Worm (Caenorhabditis elegans) whole organism, mixed stage, embryonic: Measurements from ENCODE around the gene C05C12.1.
"Not testable (repeated sequence)": the region's sequence is repeated elsewhere in the genome, so short reads cannot be mapped to it uniquely, and the experiment has no call there.

Experiments
- M03D4.4 ChIP-seq: sonication (generic microtip); optimal IDR thresholded peaks from 2 replicates; lab custom pipeline; 2017; ENCODE audit warnings: mild to moderate bottlenecking, missing genetic modification characterization, missing compliant biosample characterization
- bed-3 ChIP-seq: fragments of 200-800 bp; sonication (Bioruptor generic); optimal IDR thresholded peaks from 3 replicates; lab custom pipeline; 2018; ENCODE audit warnings: mild to moderate bottlenecking, missing genetic modification characterization, moderate library complexity, missing compliant biosample characterization
- blmp-1 ChIP-seq: fragments of 150-350 bp; optimal IDR thresholded peaks from 2 replicates; lab custom pipeline; 2014; ENCODE audit warnings: missing biosample characterization, missing genetic modification characterization
- ceh-43 ChIP-seq: fragments of 200-800 bp; sonication (Bioruptor generic); optimal IDR thresholded peaks from 2 replicates; lab custom pipeline; 2018; ENCODE audit warnings: mild to moderate bottlenecking, missing genetic modification characterization, moderate library complexity, missing compliant biosample characterization
- ceh-83 ChIP-seq: fragments of 200-800 bp; sonication (Bioruptor generic); optimal IDR thresholded peaks from 2 replicates; lab custom pipeline; 2018; ENCODE audit warnings: mild to moderate bottlenecking, missing genetic modification characterization, missing compliant biosample characterization
- ces-1 ChIP-seq: fragments of 150-350 bp; optimal IDR thresholded peaks from 2 replicates; lab custom pipeline; 2014; ENCODE audit warnings: missing biosample characterization, missing genetic modification reagents, missing genetic modification characterization
- drap-1 ChIP-seq: fragments of 200-800 bp; sonication (Bioruptor generic); optimal IDR thresholded peaks from 3 replicates; lab custom pipeline; 2018; ENCODE audit warnings: mild to moderate bottlenecking, missing genetic modification characterization, missing compliant biosample characterization
- elt-1 ChIP-seq: sonication (generic microtip); optimal IDR thresholded peaks from 2 replicates; lab custom pipeline; 2017; ENCODE audit warnings: missing genetic modification characterization, mild to moderate bottlenecking, missing compliant biosample characterization, antibody characterized with exemption, moderate library complexity, borderline replicate concordance; ENCODE audit not compliant: insufficient read depth
- flh-1 ChIP-seq: fragments of 200-800 bp; sonication (Bioruptor generic); optimal IDR thresholded peaks from 2 replicates; lab custom pipeline; 2018; ENCODE audit warnings: mild to moderate bottlenecking, missing genetic modification characterization, moderate library complexity, missing compliant biosample characterization
- ham-2 ChIP-seq: fragments of 200-800 bp; sonication (Bioruptor generic); optimal IDR thresholded peaks from 2 replicates; lab custom pipeline; 2018; ENCODE audit warnings: mild to moderate bottlenecking, missing genetic modification characterization, missing compliant biosample characterization
- hlh-1 ChIP-seq: fragments of 150-350 bp; optimal IDR thresholded peaks from 2 replicates; lab custom pipeline; 2014; ENCODE audit warnings: missing biosample characterization, missing genetic modification reagents, missing genetic modification characterization
- lin-32 ChIP-seq: fragments of 200-800 bp; sonication (Bioruptor generic); optimal IDR thresholded peaks from 2 replicates; lab custom pipeline; 2018; ENCODE audit warnings: mild to moderate bottlenecking, missing genetic modification characterization, missing compliant biosample characterization
- lsy-2 ChIP-seq: fragments of 150-350 bp; optimal IDR thresholded peaks from 2 replicates; lab custom pipeline; 2014; ENCODE audit warnings: missing biosample characterization, missing genetic modification characterization
- mab-5 ChIP-seq: fragments of 150-350 bp; optimal IDR thresholded peaks from 2 replicates; lab custom pipeline; 2014; ENCODE audit warnings: missing biosample characterization, missing genetic modification characterization
- mep-1 ChIP-seq: fragments of 150-350 bp; optimal IDR thresholded peaks from 2 replicates; lab custom pipeline; 2017; ENCODE audit warnings: missing biosample characterization, missing genetic modification reagents, missing genetic modification characterization, inconsistent platforms
- mls-2 ChIP-seq: sonication (generic microtip); optimal IDR thresholded peaks from 2 replicates; lab custom pipeline; 2016; ENCODE audit warnings: mild to moderate bottlenecking, missing genetic modification characterization, moderate library complexity, missing compliant biosample characterization
- nhr-12 ChIP-seq: fragments of 150-350 bp; optimal IDR thresholded peaks from 2 replicates; lab custom pipeline; 2014; ENCODE audit warnings: missing biosample characterization, missing genetic modification characterization
- nhr-2 ChIP-seq: fragments of 150-350 bp; optimal IDR thresholded peaks from 2 replicates; lab custom pipeline; 2014; ENCODE audit warnings: missing biosample characterization, missing genetic modification characterization
- nhr-237 ChIP-seq: fragments of 150-350 bp; optimal IDR thresholded peaks from 2 replicates; lab custom pipeline; 2014; ENCODE audit warnings: missing biosample characterization, missing genetic modification characterization
- nhr-28 ChIP-seq: fragments of 150-350 bp; optimal IDR thresholded peaks from 2 replicates; lab custom pipeline; 2014; ENCODE audit warnings: missing biosample characterization, missing genetic modification characterization
- nhr-76 ChIP-seq: sonication (generic microtip); optimal IDR thresholded peaks from 2 replicates; lab custom pipeline; 2017; ENCODE audit warnings: missing biosample characterization, missing genetic modification characterization
- pha-4 ChIP-seq: fragments of 150-350 bp; optimal IDR thresholded peaks from 2 replicates; lab custom pipeline; 2018; ENCODE audit warnings: missing biosample characterization, missing genetic modification reagents, missing genetic modification characterization
- sem-2 ChIP-seq: fragments of 200-800 bp; sonication (Bioruptor generic); optimal IDR thresholded peaks from 2 replicates; lab custom pipeline; 2018; ENCODE audit warnings: mild to moderate bottlenecking, missing genetic modification characterization, missing compliant biosample characterization
- snpc-4 ChIP-seq: fragments of 150-350 bp; optimal IDR thresholded peaks from 2 replicates; lab custom pipeline; 2014; ENCODE audit warnings: missing biosample characterization, missing genetic modification characterization
- sptf-1 ChIP-seq: sonication (generic microtip); optimal IDR thresholded peaks from 2 replicates; lab custom pipeline; 2017; ENCODE audit warnings: mild to moderate bottlenecking, missing genetic modification characterization, moderate library complexity, missing compliant biosample characterization
- unc-120 ChIP-seq: sonication (generic microtip); optimal IDR thresholded peaks from 2 replicates; lab custom pipeline; 2017; ENCODE audit warnings: missing genetic modification characterization, missing compliant biosample characterization; ENCODE audit not compliant: poor library complexity, severe bottlenecking
- unc-39 ChIP-seq: fragments of 150-350 bp; optimal IDR thresholded peaks from 2 replicates; lab custom pipeline; 2014; ENCODE audit warnings: missing biosample characterization, missing genetic modification characterization
- unc-62 ChIP-seq: fragments of 150-350 bp; optimal IDR thresholded peaks from 2 replicates; lab custom pipeline; 2014; ENCODE audit warnings: missing biosample characterization, missing genetic modification reagents, missing genetic modification characterization
- zip-8 ChIP-seq: fragments of 150-350 bp; optimal IDR thresholded peaks from 2 replicates; lab custom pipeline; 2014; ENCODE audit warnings: missing biosample characterization, missing genetic modification characterization
- ztf-11 ChIP-seq: fragments of 150-350 bp; optimal IDR thresholded peaks from 2 replicates; lab custom pipeline; 2014; ENCODE audit warnings: missing biosample characterization, missing genetic modification characterization

C05C12.1 gene

ce11 chrIV:11257476-11257875, 3.7 kb downstream of the C05C12.1 start:
- no peak for TF ChIP-seq blmp-1 (tag; lab: Kevin White, UChicago)
- no peak for TF ChIP-seq lsy-2 (tag; lab: Kevin White, UChicago)
- TF ChIP-seq bed-3 (GFP tag; lab: Kevin White, UChicago), result no peak
- TF ChIP-seq drap-1 (GFP tag; lab: Kevin White, UChicago), result no peak
- TF ChIP-seq snpc-4 (tag; lab: Kevin White, UChicago), result no peak
- TF ChIP-seq nhr-12, result no peak

- TF ChIP-seq nhr-2 (no peak), nhr-76 (tag; lab: Kevin White, UChicago) (no peak), ces-1 (GFP tag; lab: Kevin White, UChicago) (no peak), unc-39 (tag; lab: Kevin White, UChicago) (no peak), unc-62 (GFP tag; lab: Kevin White, UChicago) (no peak), zip-8 (tag; lab: Kevin White, UChicago) (no peak), mls-2 (tag; lab: Kevin White, UChicago) (no peak)
- TF ChIP-seq, all 35 proteins: peak for 0
Measured at ce11 chrIV:11259485-11259972, 5.7 kb downstream of the C05C12.1 start, which contains the start of gene gtl-1. Gene gtl-1, minus strand, starts transcription at chrIV:11259535.

DNA sequence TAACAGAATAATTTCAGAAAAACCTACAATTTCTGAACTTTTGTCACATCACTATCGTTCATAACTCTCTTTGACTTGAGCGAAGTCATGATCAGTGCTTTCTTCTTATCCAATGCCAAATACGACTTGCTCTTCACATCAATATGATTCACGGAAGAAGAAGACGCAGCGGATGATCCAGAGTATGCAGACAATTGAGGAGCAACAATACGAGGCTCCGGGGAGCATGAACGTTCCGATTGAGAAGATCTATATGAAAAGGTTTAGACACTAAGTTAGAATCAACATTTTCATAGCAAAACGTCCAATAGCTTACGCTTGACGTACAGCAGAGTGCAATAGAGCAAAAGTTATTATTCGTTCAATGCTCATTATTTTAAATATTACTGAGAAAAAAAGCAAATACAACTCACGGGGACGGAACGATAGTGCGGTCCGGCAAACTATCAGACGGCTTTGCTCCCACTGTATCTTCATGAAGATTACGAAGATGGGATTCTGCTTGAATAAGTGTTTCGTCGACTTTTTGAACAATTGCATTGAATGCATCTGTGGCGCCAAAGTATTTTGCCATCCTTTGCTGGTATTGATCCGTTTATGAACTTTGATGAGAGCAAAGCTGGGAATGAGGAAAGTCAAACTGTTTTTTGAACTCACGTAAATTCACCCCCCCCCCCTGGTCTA, 6.9 kb downstream of the C05C12.1 start, which contains the start of gene C05C12.5:
TSS of gene C05C12.5 (minus strand) at position 642 of the 684 bp plus-strand sequence.
- TF ChIP-seq lsy-2 (tag; lab: Kevin White, UChicago), result no peak
- TF ChIP-seq sptf-1 (tag; lab: Kevin White, UChicago), result no peak
- TF ChIP-seq ces-1 (GFP tag; lab: Kevin White, UChicago), result no peak
- no peak for TF ChIP-seq ztf-11 (tag; lab: Kevin White, UChicago)
- TF ChIP-seq nhr-12, result no peak
- no peak for TF ChIP-seq nhr-237 (tag; lab: Kevin White, UChicago)
- no peak for TF ChIP-seq nhr-76 (tag; lab: Kevin White, UChicago)
- no peak for TF ChIP-seq mab-5 (tag; lab: Kevin White, UChicago)
- no peak for TF ChIP-seq flh-1 (GFP tag; lab: Kevin White, UChicago)

- no peak for TF ChIP-seq flh-1 (GFP tag; lab: Kevin White, UChicago)
- TF ChIP-seq, all 35 proteins: peak for 0
Measured at ce11 chrIV:11261535-11261934, 7.7 kb downstream of the C05C12.1 start, which contains the start of gene F54D1.1. Gene F54D1.1, plus strand, starts transcription at chrIV:11261835.

ce11 chrIV:11263101-11263500, 9.3 kb downstream of the C05C12.1 start, which contains the start of gene col-126:
Gene col-126, plus strand, starts transcription at chrIV:11263401.
- not testable (repeated sequence) for TF ChIP-seq hlh-1; lin-32 (GFP tag; lab: Kevin White, UChicago); mep-1 (tag; lab: Kevin White, UChicago)

DNA sequence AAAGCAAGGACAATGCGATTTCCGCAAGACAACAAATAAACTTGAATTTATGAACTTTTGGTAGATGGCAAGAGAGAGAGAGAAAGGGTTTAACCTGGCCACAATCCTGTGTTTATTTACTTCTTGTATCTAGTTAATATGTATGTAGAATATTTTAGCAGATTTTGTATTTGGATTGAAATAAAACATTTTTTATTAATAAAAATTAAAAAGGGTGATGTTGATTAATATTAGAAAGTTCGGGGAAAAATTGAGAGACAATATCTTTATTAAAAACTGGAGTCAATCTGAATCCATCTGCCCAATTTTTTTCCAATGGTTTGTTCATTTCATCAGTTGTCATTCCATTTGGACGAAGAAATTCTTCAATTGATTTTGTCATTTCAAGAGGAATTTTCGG, 12.3 kb downstream of the C05C12.1 start, which contains the start of gene col-127:
TSS of gene col-127 (minus strand) at position 101 of the 400 bp plus-strand sequence.
- no peak for TF ChIP-seq ceh-43 (GFP tag; lab: Kevin White, UChicago)
- TF ChIP-seq lsy-2 (tag; lab: Kevin White, UChicago), result no peak
- no peak for TF ChIP-seq ham-2
- TF ChIP-seq sem-2, result no peak
- no peak for TF ChIP-seq M03D4.4 (tag; lab: Kevin White, UChicago)
- TF ChIP-seq elt-1 (tag; lab: Kevin White, UChicago), result no peak
- no peak for TF ChIP-seq nhr-2
- TF ChIP-seq zip-8 (tag; lab: Kevin White, UChicago), result no peak
- TF ChIP-seq nhr-28 (tag; lab: Kevin White, UChicago), result no peak
- TF ChIP-seq bed-3 (GFP tag; lab: Kevin White, UChicago), result no peak
- no peak for TF ChIP-seq ces-1 (GFP tag; lab: Kevin White, UChicago)
- TF ChIP-seq ceh-83 (GFP tag; lab: Kevin White, UChicago), result no peak
- no peak for TF ChIP-seq nhr-12
- no peak for TF ChIP-seq pha-4
- TF ChIP-seq unc-62 (GFP tag; lab: Kevin White, UChicago), result no peak
- TF ChIP-seq lin-32 (GFP tag; lab: Kevin White, UChicago), result no peak
- no peak for TF ChIP-seq unc-120 (tag; lab: Kevin White, UChicago)
- no peak for TF ChIP-seq hlh-1
- TF ChIP-seq nhr-76 (tag; lab: Kevin White, UChicago), result no peak
